Worm (Caenorhabditis elegans) whole organism, L4 larva: Measurements from ENCODE around the gene C47D12.5.

Experiments used
- D1046.2 ChIP-seq: fragments of 200-800 bp; sonication (Bioruptor generic); IDR thresholded peaks from 2 replicates; pipeline ENCODE4 v1.3.6; 2022; ENCODE audit warnings: missing genetic modification characterization, missing compliant biosample characterization
- F10B5.3 ChIP-seq: sonication (generic microtip); optimal IDR thresholded peaks from 2 replicates; lab custom pipeline; 2016; ENCODE audit warnings: mild to moderate bottlenecking, missing genetic modification characterization, missing compliant biosample characterization
- F37D6.2 ChIP-seq: sonication (generic microtip); optimal IDR thresholded peaks from 2 replicates; lab custom pipeline; 2016; ENCODE audit warnings: mild to moderate bottlenecking, missing genetic modification characterization, missing compliant biosample characterization
- F44E2.7 ChIP-seq: fragments of 200-800 bp; sonication (Bioruptor generic); IDR thresholded peaks from 2 replicates; pipeline ENCODE4 v2.1.2; 2022; ENCODE audit warnings: missing genetic modification characterization, missing compliant biosample characterization
- F49E8.2 ChIP-seq: sonication (generic microtip); optimal IDR thresholded peaks from 2 replicates; lab custom pipeline; 2016; ENCODE audit warnings: missing compliant biosample characterization, mild to moderate bottlenecking, missing genetic modification characterization, borderline replicate concordance
- R02D3.7 ChIP-seq: fragments of 150-350 bp; sonication (generic microtip); optimal IDR thresholded peaks from 3 replicates; lab custom pipeline; 2014; ENCODE audit warnings: missing biosample characterization, missing genetic modification characterization
- T26A8.4 ChIP-seq: fragments of 200-800 bp; sonication (Bioruptor generic); IDR thresholded peaks from 2 replicates; pipeline ENCODE4 v1.3.6; 2022; ENCODE audit warnings: missing genetic modification characterization, missing compliant biosample characterization
- Y5F2A.4 ChIP-seq: fragments of 200-800 bp; sonication (Bioruptor generic); optimal IDR thresholded peaks from 2 replicates; lab custom pipeline; 2018; ENCODE audit warnings: mild to moderate bottlenecking, missing genetic modification characterization, missing compliant biosample characterization
- ZK337.2 ChIP-seq: fragments of 200-800 bp; sonication (Bioruptor generic); IDR thresholded peaks from 2 replicates; pipeline ENCODE4 v1.3.6; 2022; ENCODE audit warnings: missing genetic modification reagents, missing genetic modification characterization, missing compliant biosample characterization
- ZK546.5 ChIP-seq, 2 experiments: sonication (generic microtip); optimal IDR thresholded peaks; 2 replicates each; lab custom pipeline; 2017; ENCODE audit warnings: missing biosample characterization in 2 of 2, missing genetic modification characterization in 2 of 2
- ama-1 ChIP-seq: fragments of 150-350 bp; optimal IDR thresholded peaks from 2 replicates; lab custom pipeline; 2014; ENCODE audit warnings: inconsistent platforms, mixed read lengths
- arid-1 ChIP-seq: fragments of 200-800 bp; sonication (Bioruptor generic); conservative IDR thresholded peaks from 2 replicates; pipeline ENCODE4 v1.3.6; 2022; ENCODE audit warnings: missing genetic modification reagents, missing genetic modification characterization, missing compliant biosample characterization
- ceh-32 ChIP-seq: sonication (generic microtip); optimal IDR thresholded peaks from 2 replicates; lab custom pipeline; 2016; ENCODE audit warnings: mild to moderate bottlenecking, missing genetic modification characterization, missing compliant biosample characterization; ENCODE audit not compliant: poor library complexity
- ceh-82 ChIP-seq: sonication (generic microtip); optimal IDR thresholded peaks from 2 replicates; lab custom pipeline; 2017; ENCODE audit warnings: missing biosample characterization, missing genetic modification characterization
- ctbp-1 ChIP-seq: fragments of 200-800 bp; sonication (Bioruptor generic); IDR thresholded peaks from 2 replicates; pipeline ENCODE4 v1.3.6; 2022; ENCODE audit warnings: missing genetic modification reagents, missing genetic modification characterization, missing compliant biosample characterization
- daf-12 ChIP-seq: fragments of 150-350 bp; optimal IDR thresholded peaks from 2 replicates; lab custom pipeline; 2014; ENCODE audit warnings: missing biosample characterization, missing genetic modification reagents, missing genetic modification characterization
- daf-19 ChIP-seq: fragments of 200-800 bp; sonication (Bioruptor generic); conservative IDR thresholded peaks from 2 replicates; pipeline ENCODE4 v1.3.6; 2022; ENCODE audit warnings: missing genetic modification characterization, missing compliant biosample characterization
- dmd-6 ChIP-seq: fragments of 200-800 bp; sonication (Bioruptor generic); IDR thresholded peaks from 2 replicates; pipeline ENCODE4 v1.3.6; 2022; ENCODE audit warnings: missing genetic modification reagents, missing genetic modification characterization, missing compliant biosample characterization
- dmd-9 ChIP-seq: fragments of 200-800 bp; sonication (Bioruptor generic); IDR thresholded peaks from 2 replicates; pipeline ENCODE4 v1.3.6; 2022; ENCODE audit warnings: missing genetic modification reagents, missing genetic modification characterization, missing compliant biosample characterization
- dpl-1 ChIP-seq: fragments of 150-350 bp; optimal IDR thresholded peaks from 2 replicates; lab custom pipeline; 2014; ENCODE audit warnings: missing biosample characterization, missing genetic modification reagents, missing genetic modification characterization
- dve-1 ChIP-seq: sonication (generic microtip); optimal IDR thresholded peaks from 2 replicates; lab custom pipeline; 2017; ENCODE audit warnings: antibody characterized with exemption, mild to moderate bottlenecking, missing genetic modification characterization, missing compliant biosample characterization; ENCODE audit not compliant: insufficient read depth
- egl-27 ChIP-seq: sonication (generic microtip); optimal IDR thresholded peaks from 3 replicates; lab custom pipeline; 2017; ENCODE audit warnings: missing biosample characterization, missing genetic modification reagents, missing genetic modification characterization
- egl-43 ChIP-seq: fragments of 200-800 bp; sonication (Bioruptor generic); IDR thresholded peaks from 2 replicates; pipeline ENCODE4 v1.3.6; 2022; ENCODE audit warnings: missing genetic modification reagents, missing genetic modification characterization, missing compliant biosample characterization
- gei-8 ChIP-seq: fragments of 200-800 bp; sonication (Bioruptor generic); optimal IDR thresholded peaks from 2 replicates; lab custom pipeline; 2018; ENCODE audit warnings: mild to moderate bottlenecking, missing genetic modification characterization, missing compliant biosample characterization
- hlh-11 ChIP-seq: fragments of 200-800 bp; sonication (Bioruptor generic); optimal IDR thresholded peaks from 2 replicates; lab custom pipeline; 2018; ENCODE audit warnings: mild to moderate bottlenecking, missing genetic modification characterization, missing compliant biosample characterization
- jun-1 ChIP-seq: fragments of 150-350 bp; optimal IDR thresholded peaks from 2 replicates; lab custom pipeline; 2014; ENCODE audit warnings: missing biosample characterization, missing genetic modification reagents, missing genetic modification characterization
- lim-7 ChIP-seq: fragments of 200-800 bp; sonication (Bioruptor generic); IDR thresholded peaks from 2 replicates; pipeline ENCODE4 v1.3.6; 2022; ENCODE audit warnings: missing genetic modification characterization, missing compliant biosample characterization
- lin-39 ChIP-seq: fragments of 150-350 bp; optimal IDR thresholded peaks from 2 replicates; lab custom pipeline; 2014; ENCODE audit warnings: missing biosample characterization, missing genetic modification reagents, missing genetic modification characterization
- lir-3 ChIP-seq: sonication (generic microtip); optimal IDR thresholded peaks from 2 replicates; lab custom pipeline; 2016; ENCODE audit warnings: mild to moderate bottlenecking, missing genetic modification characterization, missing compliant biosample characterization
- lsy-2 ChIP-seq, 2 experiments: fragments of 150-350 bp in 1 of 2; sonication (generic microtip) in 1 of 2; optimal IDR thresholded peaks; 2 replicates each; lab custom pipeline; 2014 to 2017; ENCODE audit warnings: missing biosample characterization in 2 of 2, missing genetic modification characterization in 2 of 2
- madf-9 ChIP-seq: fragments of 200-800 bp; sonication (Bioruptor generic); conservative IDR thresholded peaks from 2 replicates; pipeline ENCODE4 v1.3.6; 2022; ENCODE audit warnings: missing genetic modification reagents, missing genetic modification characterization, missing compliant biosample characterization
- mes-2 ChIP-seq: sonication (generic microtip); optimal IDR thresholded peaks from 2 replicates; lab custom pipeline; 2016; ENCODE audit warnings: missing genotype, mild to moderate bottlenecking, missing genetic modification characterization, missing compliant biosample characterization; ENCODE audit not compliant: poor library complexity, severe bottlenecking
- nhr-102 ChIP-seq: sonication (generic microtip); optimal IDR thresholded peaks from 2 replicates; lab custom pipeline; 2016; ENCODE audit warnings: mild to moderate bottlenecking, missing genetic modification characterization, moderate library complexity, missing compliant biosample characterization
- nhr-111 ChIP-seq: fragments of 200-800 bp; sonication (Bioruptor generic); optimal IDR thresholded peaks from 2 replicates; lab custom pipeline; 2018; ENCODE audit warnings: mild to moderate bottlenecking, missing genetic modification characterization, missing compliant biosample characterization
- nhr-237 ChIP-seq: sonication (generic microtip); optimal IDR thresholded peaks from 2 replicates; lab custom pipeline; 2017; ENCODE audit warnings: missing biosample characterization, missing genetic modification characterization
- nhr-25 ChIP-seq: sonication (generic microtip); optimal IDR thresholded peaks from 2 replicates; lab custom pipeline; 2017; ENCODE audit warnings: missing genetic modification characterization, mild to moderate bottlenecking, missing compliant biosample characterization, antibody characterized with exemption, moderate library complexity, borderline replicate concordance; ENCODE audit not compliant: insufficient read depth
- nhr-28 ChIP-seq: fragments of 150-350 bp; optimal IDR thresholded peaks from 2 replicates; lab custom pipeline; 2014; ENCODE audit warnings: missing biosample characterization, missing genetic modification characterization
- nhr-42 ChIP-seq: fragments of 200-800 bp; sonication (Bioruptor generic); IDR thresholded peaks from 2 replicates; pipeline ENCODE4 v1.3.6; 2022; ENCODE audit warnings: missing genetic modification characterization, missing compliant biosample characterization
- nhr-76 ChIP-seq: fragments of 150-350 bp; optimal IDR thresholded peaks from 2 replicates; lab custom pipeline; 2014; ENCODE audit warnings: missing biosample characterization, missing genetic modification characterization
- pha-4 ChIP-seq, 2 experiments: fragments of 150-350 bp in 1 of 2; fragments of 200-800 bp in 1 of 2; sonication (Bioruptor generic) in 1 of 2; IDR thresholded peaks in 1 of 2; optimal IDR thresholded peaks in 1 of 2; 2 replicates each; pipeline versions ENCODE4 v1.3.6 to Lab custom; 2014 to 2022; ENCODE audit warnings: missing genetic modification characterization in 2 of 2, missing genetic modification reagents in 2 of 2, missing biosample characterization in 1 of 2, missing compliant biosample characterization in 1 of 2
- rbr-2 ChIP-seq: sonication (generic microtip); optimal IDR thresholded peaks from 2 replicates; lab custom pipeline; 2016; ENCODE audit warnings: missing genotype, missing genetic modification characterization, missing compliant biosample characterization
- set-16 ChIP-seq: fragments of 200-800 bp; sonication (Bioruptor generic); IDR thresholded peaks from 2 replicates; pipeline ENCODE4 v1.3.6; 2022; ENCODE audit warnings: missing genetic modification reagents, missing genetic modification characterization, missing compliant biosample characterization
- snpc-4 ChIP-seq: fragments of 150-350 bp; optimal IDR thresholded peaks from 2 replicates; lab custom pipeline; 2014; ENCODE audit warnings: missing biosample characterization, missing genetic modification characterization
- spr-3 ChIP-seq: fragments of 200-800 bp; sonication (Bioruptor generic); optimal IDR thresholded peaks from 2 replicates; lab custom pipeline; 2018; ENCODE audit warnings: mild to moderate bottlenecking, missing genetic modification characterization, missing compliant biosample characterization
- tag-97 ChIP-seq: fragments of 200-800 bp; sonication (Bioruptor generic); IDR thresholded peaks from 2 replicates; pipeline ENCODE4 v1.3.6; 2022; ENCODE audit warnings: missing genetic modification characterization, missing compliant biosample characterization
- unc-62 ChIP-seq, 3 experiments: fragments of 150-350 bp in 1 of 3; sonication (generic microtip); optimal IDR thresholded peaks in 2 of 3; peaks in 1 of 3; 1 replicate in 1 of 3; 2 replicates in 2 of 3; lab custom pipeline; 2014 to 2017; ENCODE audit warnings: missing biosample characterization in 3 of 3, missing genetic modification characterization in 3 of 3, missing genetic modification reagents in 3 of 3, missing genotype in 1 of 3
- zag-1 ChIP-seq: fragments of 150-350 bp; optimal IDR thresholded peaks from 2 replicates; lab custom pipeline; 2014; ENCODE audit warnings: missing biosample characterization, missing genetic modification characterization
- zip-2 ChIP-seq: fragments of 150-350 bp; optimal IDR thresholded peaks from 2 replicates; lab custom pipeline; 2014; ENCODE audit warnings: missing biosample characterization, missing genetic modification characterization
- ztf-11 ChIP-seq: fragments of 150-350 bp; optimal IDR thresholded peaks from 2 replicates; lab custom pipeline; 2014; ENCODE audit warnings: missing biosample characterization, missing genetic modification characterization

C47D12.5 gene

ce11 chrII:11657079-11657478 lies 28.0 kb downstream of the C47D12.5 start, which contains the start of gene nep-1:
nep-1 (minus strand) TSS chrII:11657179.
- TF ChIP-seq nhr-28 = peak; percentile 3
- no peak for TF ChIP-seq mes-2 (tag; lab: Kevin White, UChicago)
- no peak for TF ChIP-seq ctbp-1 (GFP tag; lab: Robert Waterston, UW)
- TF ChIP-seq hlh-11 = peak; percentile 6

- no peak for TF ChIP-seq lir-3 (tag; lab: Kevin White, UChicago)
- no peak for TF ChIP-seq Y5F2A.4 (GFP tag; lab: Kevin White, UChicago)
- TF ChIP-seq dmd-9 (GFP tag; lab: Robert Waterston, UW) = no peak
- TF ChIP-seq jun-1 (tag; lab: Kevin White, UChicago) = no peak
- peak in 1 of 2 experiments; percentile 90 for TF ChIP-seq lsy-2 (tag; optimal IDR thresholded peaks at IDR 0.05; lab: Kevin White, UChicago)
- no peak for TF ChIP-seq ZK546.5 (tag; optimal IDR thresholded peaks at IDR 0.05; lab: Kevin White, UChicago)
- no peak for TF ChIP-seq tag-97 (GFP tag; lab: Robert Waterston, UW)
- no peak for TF ChIP-seq dmd-6 (GFP tag; lab: Robert Waterston, UW)
- TF ChIP-seq D1046.2 (GFP tag; lab: Robert Waterston, UW) = no peak
- no peak for TF ChIP-seq T26A8.4 (GFP tag; lab: Robert Waterston, UW)
- TF ChIP-seq nhr-237 = no peak
- no peak for TF ChIP-seq ama-1
- TF ChIP-seq spr-3 (GFP tag; lab: Kevin White, UChicago) = no peak
- TF ChIP-seq ceh-32 (tag; lab: Kevin White, UChicago) = no peak
- no peak for TF ChIP-seq F49E8.2 (tag; lab: Kevin White, UChicago)
- no peak for TF ChIP-seq lim-7 (GFP tag; lab: Robert Waterston, UW)
- no peak for TF ChIP-seq snpc-4 (tag; lab: Kevin White, UChicago)
- no peak for TF ChIP-seq ztf-11 (tag; lab: Kevin White, UChicago)
- TF ChIP-seq nhr-111 = no peak
- no peak for TF ChIP-seq egl-43 (GFP tag; lab: Robert Waterston, UW)
- peak; percentile 1 for TF ChIP-seq rbr-2
- TF ChIP-seq F10B5.3 (tag; lab: Kevin White, UChicago) = no peak
- TF ChIP-seq nhr-28 = peak; percentile 34
- peak; percentile 71 for TF ChIP-seq dpl-1 (GFP tag; lab: Kevin White, UChicago)
- TF ChIP-seq pha-4 (GFP tag; IDR thresholded peaks at IDR 0.05; lab: Robert Waterston, UW) = no peak
- TF ChIP-seq pha-4 (tag; optimal IDR thresholded peaks at IDR 0.05; lab: Kevin White, UChicago) = peak; percentile 75
- TF ChIP-seq unc-62 (GFP tag; optimal IDR thresholded peaks at IDR 0.05 in 1 of 2; lab: Kevin White, UChicago) = no peak
- TF ChIP-seq unc-62 (tag; optimal IDR thresholded peaks at IDR 0.05; lab: Kevin White, UChicago) = no peak
- no peak for TF ChIP-seq nhr-102
- peak; percentile 39 for TF ChIP-seq nhr-25 (tag; lab: Kevin White, UChicago)
- TF ChIP-seq lin-39 = no peak
- TF ChIP-seq egl-27 (tag; lab: Kevin White, UChicago) = no peak
- TF ChIP-seq ZK337.2 (GFP tag; lab: Robert Waterston, UW) = no peak
- TF ChIP-seq daf-12 (tag; lab: Kevin White, UChicago) = no peak
- TF ChIP-seq ceh-82 = no peak
- peak; percentile 81 for TF ChIP-seq R02D3.7 (tag; lab: Kevin White, UChicago)
- TF ChIP-seq dve-1 (tag; lab: Kevin White, UChicago) = peak; percentile 44
- TF ChIP-seq F37D6.2 = no peak
- no peak for TF ChIP-seq daf-19 (GFP tag; lab: Robert Waterston, UW)
- TF ChIP-seq nhr-42 (GFP tag; lab: Robert Waterston, UW) = no peak
- TF ChIP-seq set-16 (GFP tag; lab: Robert Waterston, UW) = no peak
- TF ChIP-seq gei-8 (GFP tag; lab: Kevin White, UChicago) = no peak
- no peak for TF ChIP-seq zag-1
- TF ChIP-seq arid-1 = no peak
- TF ChIP-seq zip-2 (tag; lab: Kevin White, UChicago) = no peak
- no peak for TF ChIP-seq nhr-76 (tag; lab: Kevin White, UChicago)
- TF ChIP-seq F44E2.7 (GFP tag; lab: Robert Waterston, UW) = no peak
- no peak for TF ChIP-seq madf-9 (GFP tag; lab: Robert Waterston, UW)
Measured at ce11 chrII:11652679-11653174, 32.4 kb downstream of the C47D12.5 start, which contains the start of the genes rad-23 and rpn-12. rad-23 (minus strand) TSS chrII:11652729. rpn-12 (plus strand) TSS chrII:11653124.
